Fruit fly (Drosophila melanogaster): ENCODE results near the gene mus301.

The mus301 gene

DNA sequence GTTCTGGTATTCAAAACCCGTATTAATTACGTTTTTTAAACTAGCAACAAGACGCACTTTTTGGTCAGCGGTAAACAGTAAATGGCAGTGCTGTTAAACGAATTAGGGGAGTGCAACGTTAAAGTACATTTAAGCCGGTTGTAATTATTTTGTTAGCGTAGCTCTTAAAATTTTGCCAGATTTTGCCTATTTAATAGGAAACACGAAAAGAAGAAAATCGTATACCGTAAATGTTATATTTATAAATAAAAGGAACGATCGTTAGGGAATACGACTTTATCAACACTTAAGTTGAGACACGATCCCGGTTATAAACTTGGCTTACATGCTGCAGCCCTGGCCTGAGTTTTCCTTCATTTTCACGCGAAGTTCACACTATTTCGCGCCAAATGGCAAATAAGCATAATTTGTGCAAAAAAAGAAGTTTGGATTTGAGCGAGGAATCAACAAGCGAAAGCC, at the start of gene mus301, which contains the start of gene Setx:
mus301 (plus strand) TSS at position 361 of the 459 bp plus-strand sequence.
Setx (minus strand) TSS at position 51 of the 459 bp plus-strand sequence.
- TF ChIP-seq noc (tag; optimal IDR thresholded peaks at IDR 0.05) = no peak

dm6 chr3L:8091650-8092068, 45.9 kb upstream of the mus301 start, which contains the start of gene CG7565:
CG7565 (minus strand) TSS chr3L:8091786.
- TF ChIP-seq noc (tag; optimal IDR thresholded peaks at IDR 0.05) = peak; percentile 71

DNA sequence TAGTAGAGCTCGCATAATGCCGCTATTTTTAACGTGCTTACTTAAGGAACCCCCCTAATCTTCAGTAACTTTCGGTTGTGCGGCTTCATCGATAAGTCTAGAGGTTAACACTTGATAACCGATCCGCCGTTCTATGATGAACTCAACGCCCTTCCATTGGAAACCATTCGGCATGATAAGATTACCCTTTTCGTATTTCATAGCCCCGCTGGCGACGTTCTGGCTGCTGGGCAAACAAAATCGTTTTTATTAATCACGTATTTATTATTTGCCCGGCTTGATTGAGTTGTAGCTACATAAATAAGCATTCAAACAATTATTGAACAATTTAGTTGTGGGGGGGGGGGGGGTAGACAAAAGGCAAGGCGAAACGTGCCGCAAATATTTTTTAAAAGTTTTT, 44.1 kb upstream of the mus301 start:
- peak; percentile 62 for TF ChIP-seq noc (tag; optimal IDR thresholded peaks at IDR 0.05)

dm6 chr3L:8094652-8095129, 42.9 kb upstream of the mus301 start:
- TF ChIP-seq noc (tag; optimal IDR thresholded peaks at IDR 0.05) = peak; percentile 73

DNA sequence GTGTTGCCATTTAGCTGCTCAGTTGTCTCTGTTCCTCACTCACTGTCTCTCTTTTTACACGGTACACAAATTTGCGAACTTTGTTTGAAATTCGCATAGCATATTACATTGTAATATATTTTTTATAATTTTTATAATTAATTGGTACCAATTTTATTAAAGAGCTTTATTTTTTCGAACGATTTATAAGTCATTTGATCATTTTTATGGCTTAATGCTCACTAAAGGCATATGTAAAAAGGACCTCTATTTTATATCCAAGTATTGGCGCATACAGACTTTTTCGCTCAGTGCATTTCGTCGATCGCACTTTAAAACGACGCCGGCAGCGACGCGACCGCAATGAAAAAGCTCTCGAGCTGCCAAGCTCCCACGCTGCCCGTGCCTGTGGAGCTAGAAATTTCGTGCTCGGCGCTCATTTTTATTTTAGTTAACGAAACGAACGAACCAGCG, 41.5 kb upstream of the mus301 start:
- TF ChIP-seq noc (tag; optimal IDR thresholded peaks at IDR 0.05) = peak; percentile 99

- no peak for TF ChIP-seq noc (tag; optimal IDR thresholded peaks at IDR 0.05)
These were observed 40.5 kb upstream of the mus301 start for dm6 chr3L:8097101-8097500.

DNA sequence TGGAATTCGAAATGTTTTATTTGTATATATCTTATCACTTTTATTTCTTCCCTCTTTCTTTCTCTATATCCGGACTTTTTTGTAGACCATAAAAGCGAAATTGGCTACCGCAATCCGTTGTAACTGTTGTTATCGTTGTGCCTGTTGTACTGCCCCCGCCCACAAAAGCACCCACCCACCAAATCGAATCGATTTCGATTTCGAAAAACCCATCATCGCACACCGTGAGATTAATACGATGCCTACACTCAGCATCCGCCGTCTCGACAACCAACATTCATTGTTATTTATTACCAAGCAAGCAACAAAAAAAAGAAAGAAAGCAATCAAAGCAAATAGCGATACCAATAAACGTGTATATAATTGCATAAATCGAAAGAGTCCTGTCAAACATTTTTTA, 29.4 kb upstream of the mus301 start:
- no peak for TF ChIP-seq noc (tag; optimal IDR thresholded peaks at IDR 0.05)

- no peak for TF ChIP-seq noc (tag; optimal IDR thresholded peaks at IDR 0.05)
These were observed 28.7 kb upstream of the mus301 start, which contains the start of gene fan for dm6 chr3L:8108886-8109285. fan (plus strand) TSS chr3L:8109132.

dm6 chr3L:8110171-8110570, 27.4 kb upstream of the mus301 start, which contains the start of gene Nulp1:
Nulp1 (plus strand) TSS chr3L:8110368.
- TF ChIP-seq noc (tag; optimal IDR thresholded peaks at IDR 0.05) = no peak

DNA sequence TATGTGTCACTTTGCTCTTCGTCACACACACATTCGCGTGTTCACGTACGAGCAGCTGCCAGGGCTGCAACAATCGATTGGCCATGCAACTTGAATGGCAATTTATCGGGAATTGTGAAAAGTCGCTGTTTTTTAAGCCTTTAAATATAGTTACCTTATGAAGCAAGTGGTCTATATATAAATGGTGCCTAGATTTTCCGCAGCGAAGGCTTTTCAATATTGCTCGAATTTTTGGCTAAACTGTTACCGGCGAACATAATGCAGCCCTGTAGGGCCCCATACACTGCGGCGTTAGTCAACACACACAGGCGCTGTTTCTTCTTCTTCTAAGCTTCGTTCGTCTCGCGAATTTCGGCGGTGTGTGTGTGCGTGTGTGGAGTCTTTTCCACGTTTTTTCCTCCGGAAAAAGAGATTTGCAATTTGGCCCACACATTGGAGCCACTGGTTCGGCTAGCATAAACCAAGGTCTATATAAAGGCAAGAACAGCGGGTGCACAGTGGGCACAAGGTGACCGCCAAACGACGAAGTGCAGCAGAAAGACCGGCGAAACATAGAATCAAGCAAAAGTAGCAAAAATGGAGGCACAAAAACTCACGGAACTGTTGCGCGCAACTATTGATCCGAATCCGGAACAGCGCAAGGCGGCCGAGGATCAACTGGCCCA, 21.6 kb upstream of the mus301 start, which contains the start of the genes Arp3 and msk:
Arp3 (minus strand) TSS at position 39 of the 665 bp plus-strand sequence.
msk (plus strand) TSS at position 316 of the 665 bp plus-strand sequence.
- TF ChIP-seq noc (tag; optimal IDR thresholded peaks at IDR 0.05) = peak; percentile 76

- TF ChIP-seq noc (tag; optimal IDR thresholded peaks at IDR 0.05) = no peak
These were observed 20.8 kb upstream of the mus301 start for dm6 chr3L:8116809-8117208.

- no peak for TF ChIP-seq noc (tag; optimal IDR thresholded peaks at IDR 0.05)
These were observed 16.0 kb upstream of the mus301 start, which contains the start of gene ldbr for dm6 chr3L:8121590-8121989. ldbr (plus strand) TSS chr3L:8121827.

DNA sequence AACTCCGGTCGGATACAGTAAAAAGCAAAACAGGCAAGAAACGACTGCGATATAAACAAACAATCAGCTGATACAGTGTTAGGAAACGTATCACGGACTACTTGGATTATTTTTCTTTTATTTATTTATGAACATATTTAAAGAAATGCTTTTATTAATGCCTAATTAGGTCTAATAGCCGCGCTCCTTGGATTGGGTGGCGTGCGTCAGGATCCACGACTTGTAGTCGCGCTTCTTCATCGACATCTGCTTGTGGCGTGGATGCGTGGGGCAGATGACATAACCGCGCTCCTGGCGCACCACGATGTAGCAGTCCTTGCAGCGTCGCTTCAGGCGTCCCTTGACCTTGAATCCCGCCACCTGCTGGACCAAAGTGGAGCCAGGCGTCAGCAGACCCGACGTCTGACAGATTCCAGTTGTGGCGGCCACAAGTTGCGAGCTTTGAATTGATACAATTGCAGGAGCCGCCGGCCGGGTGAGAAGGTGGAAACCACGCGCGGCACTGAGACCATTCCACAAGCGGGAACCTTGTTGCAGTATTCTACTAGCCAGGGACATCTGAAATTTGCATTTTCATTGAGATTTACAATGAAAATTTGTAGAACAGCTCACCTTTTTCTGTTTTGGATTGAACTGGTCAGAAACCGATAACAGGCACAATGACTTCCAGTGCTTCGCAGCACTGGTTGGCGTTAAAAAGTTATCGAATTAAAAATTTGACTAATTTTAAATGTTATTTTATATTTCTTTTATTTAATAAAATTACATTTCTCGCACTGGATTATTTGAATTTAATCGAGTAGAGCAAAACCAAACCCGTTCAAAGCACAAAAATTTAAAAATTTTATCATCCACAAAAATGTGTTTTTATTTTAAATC, 12.9 kb upstream of the mus301 start, which contains the start of the genes CG7550 and mRpL36:
CG7550 (minus strand) TSS at position 51 of the 879 bp plus-strand sequence.
mRpL36 (minus strand) TSS at position 652 of the 879 bp plus-strand sequence.
- no peak for TF ChIP-seq noc (tag; optimal IDR thresholded peaks at IDR 0.05)

DNA sequence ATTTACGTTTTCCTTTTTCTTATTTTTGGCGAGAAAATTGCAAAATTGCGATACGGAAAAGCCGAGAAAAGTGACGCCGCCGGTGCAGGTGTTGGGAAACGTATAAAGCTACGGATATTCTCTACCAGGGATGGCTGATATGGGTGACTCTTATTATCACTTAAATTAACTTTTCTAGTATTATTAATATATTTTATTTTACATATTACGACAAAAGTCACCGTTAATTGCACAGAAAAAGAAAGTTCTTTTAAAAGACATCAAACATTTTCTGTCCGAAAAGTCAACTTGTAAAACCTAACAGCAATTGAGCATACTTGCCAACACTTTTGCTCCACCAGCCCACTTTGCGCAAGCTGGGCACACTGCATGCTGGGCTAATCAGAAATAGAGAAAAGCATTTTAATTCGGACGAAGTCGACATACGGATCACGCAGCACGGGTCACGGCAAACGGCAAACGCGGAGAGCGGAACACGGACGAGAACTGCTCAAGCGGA, 9.8 kb upstream of the mus301 start, which contains the start of the genes Cds and Uba2:
Cds (plus strand) TSS at position 51 of the 499 bp plus-strand sequence.
Uba2 (minus strand) TSS at position 107 of the 499 bp plus-strand sequence.
- TF ChIP-seq noc (tag; optimal IDR thresholded peaks at IDR 0.05) = peak; percentile 93

dm6 chr3L:8128396-8129050, 9.1 kb upstream of the mus301 start:
- TF ChIP-seq noc (tag; optimal IDR thresholded peaks at IDR 0.05) = peak; percentile 60

All from whole organism, larva.